Fruit fly (Drosophila melanogaster) whole organism, embryonic: ENCODE measurements around the gene Ent3.

Source experiments
- Aef1 ChIP-seq: fragments of 200-800 bp; sonication (Bioruptor generic); IDR thresholded peaks from 3 replicates; pipeline ENCODE4 v1.3.6; 2022; ENCODE audit warnings: missing biosample characterization, missing genetic modification characterization
- CG10462 ChIP-seq: fragments of 200-800 bp; sonication (Bioruptor generic); optimal IDR thresholded peaks from 2 replicates; lab custom pipeline; 2016; ENCODE audit warnings: missing biosample characterization, missing genetic modification characterization
- CG11247 ChIP-seq: fragments of 200-800 bp; sonication (Bioruptor generic); IDR thresholded peaks from 2 replicates; pipeline ENCODE4 v1.3.6; 2022; ENCODE audit warnings: missing biosample characterization, missing genetic modification characterization
- CG11398 ChIP-seq: fragments of 200-800 bp; sonication (Bioruptor generic); optimal IDR thresholded peaks from 2 replicates; lab custom pipeline; 2016; ENCODE audit warnings: missing biosample characterization, missing genetic modification characterization
- CG11560 ChIP-seq: fragments of 200-800 bp; sonication (Bioruptor generic); IDR thresholded peaks from 3 replicates; pipeline ENCODE4 v1.3.6; 2022; ENCODE audit warnings: missing biosample characterization, missing genetic modification characterization
- CG11695 ChIP-seq: fragments of 200-800 bp; sonication (Bioruptor generic); IDR thresholded peaks from 3 replicates; pipeline ENCODE4 v1.3.6; 2022; ENCODE audit warnings: missing biosample characterization, missing genetic modification characterization
- CG12155 ChIP-seq: fragments of 200-800 bp; sonication (Bioruptor generic); optimal IDR thresholded peaks from 3 replicates; lab custom pipeline; 2016; ENCODE audit warnings: missing biosample characterization, missing genetic modification characterization
- CG1233 ChIP-seq: fragments of 200-800 bp; sonication (Bioruptor generic); optimal IDR thresholded peaks from 4 replicates; lab custom pipeline; 2018; ENCODE audit warnings: missing biosample characterization, mild to moderate bottlenecking, missing genetic modification characterization
- CG15601 ChIP-seq: fragments of 200-800 bp; sonication (Bioruptor generic); optimal IDR thresholded peaks from 3 replicates; lab custom pipeline; 2019; ENCODE audit warnings: missing biosample characterization, mild to moderate bottlenecking, missing genetic modification characterization, moderate library complexity
- CG16813 ChIP-seq: fragments of 200-800 bp; sonication (Bioruptor generic); IDR thresholded peaks from 3 replicates; pipeline ENCODE4 v1.3.6; 2022; ENCODE audit warnings: missing biosample characterization, missing genetic modification characterization; ENCODE audit not compliant: partially characterized antibody
- CG2712 ChIP-seq: fragments of 200-800 bp; optimal IDR thresholded peaks from 3 replicates; lab custom pipeline; 2019; ENCODE audit warnings: missing biosample characterization, mild to moderate bottlenecking, missing genetic modification characterization, moderate library complexity
- CG4360 ChIP-seq: fragments of 200-800 bp; sonication (Bioruptor generic); IDR thresholded peaks from 2 replicates; pipeline ENCODE4 v1.3.6; 2022; ENCODE audit warnings: missing biosample characterization, missing genetic modification characterization
- CG4617 ChIP-seq: fragments of 200-800 bp; sonication (Bioruptor generic); optimal IDR thresholded peaks from 3 replicates; lab custom pipeline; 2016; ENCODE audit warnings: missing biosample characterization, missing genetic modification characterization, borderline replicate concordance
- CG4707 ChIP-seq: fragments of 200-800 bp; sonication (Bioruptor generic); optimal IDR thresholded peaks from 2 replicates; lab custom pipeline; 2018; ENCODE audit warnings: missing biosample characterization, mild to moderate bottlenecking, missing genetic modification characterization, moderate library complexity
- CG4730 ChIP-seq: fragments of 200-800 bp; sonication (Bioruptor generic); IDR thresholded peaks from 2 replicates; pipeline ENCODE4 v1.3.6; 2022; ENCODE audit warnings: missing biosample characterization, missing genetic modification characterization
- CG5245 ChIP-seq: fragments of 200-800 bp; sonication (Bioruptor generic); optimal IDR thresholded peaks from 3 replicates; lab custom pipeline; 2016; ENCODE audit warnings: missing biosample characterization, missing genetic modification characterization
- CG6254 ChIP-seq: fragments of 200-800 bp; sonication (Bioruptor generic); optimal IDR thresholded peaks from 3 replicates; lab custom pipeline; 2017; ENCODE audit warnings: mild to moderate bottlenecking, missing biosample characterization, missing genetic modification reagents, missing genetic modification characterization
- CG7556 ChIP-seq: fragments of 200-800 bp; sonication (Bioruptor generic); optimal IDR thresholded peaks from 2 replicates; lab custom pipeline; 2017; ENCODE audit warnings: missing biosample characterization, mild to moderate bottlenecking, missing genetic modification characterization
- CG8290 ChIP-seq, 3 experiments: fragments of 200-800 bp; sonication (Bioruptor generic); optimal IDR thresholded peaks; 2 replicates each; lab custom pipeline; 2016 to 2019; ENCODE audit warnings: missing biosample characterization in 3 of 3, missing genetic modification characterization in 3 of 3, mild to moderate bottlenecking in 2 of 3, moderate library complexity in 1 of 3
- CG8765 ChIP-seq: fragments of 200-800 bp; sonication (Bioruptor generic); IDR thresholded peaks from 2 replicates; pipeline ENCODE4 v1.3.6; 2022; ENCODE audit warnings: missing biosample characterization, missing genetic modification characterization
- CG9215 ChIP-seq: fragments of 200-800 bp; sonication (Bioruptor generic); IDR thresholded peaks from 2 replicates; pipeline ENCODE4 v1.3.6; 2022; ENCODE audit warnings: missing biosample characterization, missing genetic modification characterization
- D19A ChIP-seq: fragments of 200-800 bp; optimal IDR thresholded peaks from 3 replicates; lab custom pipeline; 2019; ENCODE audit warnings: missing biosample characterization, mild to moderate bottlenecking, missing genetic modification characterization, moderate library complexity
- Dad ChIP-seq: fragments of 200-800 bp; sonication (Bioruptor generic); optimal IDR thresholded peaks from 3 replicates; lab custom pipeline; 2016; ENCODE audit warnings: missing biosample characterization, missing genetic modification characterization
- Dip2 ChIP-seq: fragments of 200-800 bp; sonication (Bioruptor generic); IDR thresholded peaks from 2 replicates; pipeline ENCODE4 v1.3.6; 2022; ENCODE audit warnings: missing biosample characterization, missing genetic modification characterization
- Doc3 ChIP-seq: fragments of 200-800 bp; sonication (Bioruptor generic); IDR thresholded peaks from 3 replicates; pipeline ENCODE4 v1.3.6; 2022; ENCODE audit warnings: missing biosample characterization, missing genetic modification characterization; ENCODE audit not compliant: partially characterized antibody
- E2f2 ChIP-seq: fragments of 200-800 bp; sonication (Bioruptor generic); IDR thresholded peaks from 2 replicates; pipeline ENCODE4 v1.3.6; 2022; ENCODE audit warnings: missing biosample characterization, missing genetic modification characterization
- Fer1 ChIP-seq: fragments of 200-800 bp; sonication (Bioruptor generic); optimal IDR thresholded peaks from 2 replicates; lab custom pipeline; 2017; ENCODE audit warnings: missing biosample characterization, mild to moderate bottlenecking, missing genetic modification characterization
- HLH3B ChIP-seq: fragments of 200-800 bp; sonication (Bioruptor generic); IDR thresholded peaks from 2 replicates; pipeline ENCODE4 v1.3.6; 2022; ENCODE audit warnings: missing biosample characterization, missing genetic modification characterization
- Hmr ChIP-seq: fragments of 200-800 bp; sonication (Bioruptor generic); optimal IDR thresholded peaks from 3 replicates; lab custom pipeline; 2017; ENCODE audit warnings: mild to moderate bottlenecking, missing biosample characterization, missing genetic modification reagents, missing genetic modification characterization
- NfI ChIP-seq: fragments of 200-800 bp; sonication (Bioruptor generic); optimal IDR thresholded peaks from 3 replicates; lab custom pipeline; 2018; ENCODE audit warnings: missing biosample characterization, mild to moderate bottlenecking, missing genetic modification characterization, moderate library complexity
- Oaz ChIP-seq: fragments of 200-800 bp; sonication (Bioruptor generic); IDR thresholded peaks from 2 replicates; pipeline ENCODE4 v1.3.6; 2022; ENCODE audit warnings: missing biosample characterization, missing genetic modification characterization
- Sox102F ChIP-seq: fragments of 200-800 bp; sonication (Bioruptor generic); optimal IDR thresholded peaks from 2 replicates; lab custom pipeline; 2018; ENCODE audit warnings: missing biosample characterization, mild to moderate bottlenecking, missing genetic modification characterization, moderate library complexity
- Xbp1 ChIP-seq: fragments of 200-800 bp; sonication (Bioruptor generic); optimal IDR thresholded peaks from 3 replicates; lab custom pipeline; 2016; ENCODE audit warnings: missing biosample characterization, mild to moderate bottlenecking, missing genetic modification characterization
- ato ChIP-seq: fragments of 200-800 bp; sonication (Bioruptor generic); IDR thresholded peaks from 2 replicates; pipeline ENCODE4 v1.3.6; 2022; ENCODE audit warnings: missing biosample characterization, missing genetic modification characterization; ENCODE audit not compliant: partially characterized antibody
- chif ChIP-seq, 2 experiments: fragments of 200-800 bp; sonication (Bioruptor generic); optimal IDR thresholded peaks; 3 replicates each; lab custom pipeline; 2016; ENCODE audit warnings: missing biosample characterization in 2 of 2, missing genetic modification characterization in 2 of 2
- ci ChIP-seq: fragments of 200-800 bp; sonication (Bioruptor generic); IDR thresholded peaks from 3 replicates; pipeline ENCODE4 v1.3.6; 2022; ENCODE audit warnings: missing biosample characterization, missing genetic modification characterization
- dmrt11E ChIP-seq: fragments of 200-800 bp; sonication (Bioruptor generic); optimal IDR thresholded peaks from 3 replicates; lab custom pipeline; 2018; ENCODE audit warnings: missing biosample characterization, mild to moderate bottlenecking, missing genetic modification characterization, moderate library complexity
- en ChIP-seq: fragments of 200-800 bp; sonication (Bioruptor generic); optimal IDR thresholded peaks from 2 replicates; lab custom pipeline; 2016; ENCODE audit warnings: missing biosample characterization, missing genetic modification characterization
- ewg ChIP-seq: fragments of 200-800 bp; sonication (Bioruptor generic); optimal IDR thresholded peaks from 3 replicates; lab custom pipeline; 2017; ENCODE audit warnings: mild to moderate bottlenecking, missing biosample characterization, missing genetic modification reagents, missing genetic modification characterization
- gce ChIP-seq: fragments of 200-800 bp; sonication (Bioruptor generic); IDR thresholded peaks from 3 replicates; pipeline ENCODE4 v1.3.6; 2022; ENCODE audit warnings: missing biosample characterization, missing genetic modification characterization
- ind ChIP-seq: fragments of 200-800 bp; sonication (Bioruptor generic); optimal IDR thresholded peaks from 3 replicates; lab custom pipeline; 2016; ENCODE audit warnings: missing biosample characterization, missing genetic modification characterization
- jing ChIP-seq: fragments of 200-800 bp; sonication (Bioruptor generic); optimal IDR thresholded peaks from 2 replicates; lab custom pipeline; 2018; ENCODE audit warnings: missing biosample characterization, mild to moderate bottlenecking, missing genetic modification characterization
- lbe ChIP-seq: fragments of 200-800 bp; sonication (Bioruptor generic); optimal IDR thresholded peaks from 2 replicates; lab custom pipeline; 2016; ENCODE audit warnings: missing biosample characterization, mild to moderate bottlenecking, missing genetic modification characterization
- sens-2 ChIP-seq: fragments of 200-800 bp; sonication (Bioruptor generic); IDR thresholded peaks from 2 replicates; pipeline ENCODE4 v1.3.6; 2022; ENCODE audit warnings: missing biosample characterization, missing genetic modification characterization
- sima ChIP-seq: fragments of 200-800 bp; sonication (Bioruptor generic); optimal IDR thresholded peaks from 2 replicates; lab custom pipeline; 2016; ENCODE audit warnings: missing biosample characterization, missing genetic modification characterization
- sna ChIP-seq: fragments of 200-800 bp; sonication (Bioruptor generic); IDR thresholded peaks from 2 replicates; pipeline ENCODE4 v1.3.6; 2022; ENCODE audit warnings: missing biosample characterization, missing genetic modification characterization; ENCODE audit not compliant: partially characterized antibody
- sqz ChIP-seq: fragments of 200-800 bp; sonication (Bioruptor generic); optimal IDR thresholded peaks from 3 replicates; lab custom pipeline; 2018; ENCODE audit warnings: missing biosample characterization, mild to moderate bottlenecking, missing genetic modification characterization
- tio ChIP-seq: fragments of 200-800 bp; sonication (Bioruptor generic); optimal IDR thresholded peaks from 2 replicates; lab custom pipeline; 2017; ENCODE audit warnings: missing biosample characterization, missing genetic modification characterization, inconsistent platforms
- trh ChIP-seq: fragments of 200-800 bp; sonication (Bioruptor generic); optimal IDR thresholded peaks from 2 replicates; lab custom pipeline; 2016; ENCODE audit warnings: missing biosample characterization, missing genetic modification characterization
- tup ChIP-seq: fragments of 200-800 bp; sonication (Bioruptor generic); optimal IDR thresholded peaks from 2 replicates; lab custom pipeline; 2016; ENCODE audit warnings: missing biosample characterization, mild to moderate bottlenecking, missing genetic modification characterization, moderate library complexity

Ent3 gene

DNA sequence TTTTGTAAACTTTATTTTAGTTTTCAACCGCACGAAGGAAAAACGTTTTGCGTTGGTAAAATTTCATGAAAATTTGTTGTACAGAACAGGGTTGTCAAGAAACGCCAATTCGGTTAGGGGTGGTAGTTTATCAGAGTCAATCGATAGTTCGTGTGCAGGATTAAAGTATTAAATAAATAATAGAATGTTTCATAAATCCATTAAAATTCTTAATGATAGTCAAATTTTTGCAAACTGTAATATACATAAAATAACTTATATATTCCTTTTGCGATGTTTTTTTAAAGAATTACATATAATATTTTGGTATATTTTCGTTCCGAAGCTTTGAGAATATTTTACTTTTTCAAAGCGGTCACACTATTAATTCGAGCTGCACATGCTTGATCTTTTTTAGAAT lies 39.5 kb upstream of the Ent3 start, which contains the start of the genes Sf3a2 and CG42588 (continued):
- TF ChIP-seq Sox102F (GFP tag; lab: Kevin White, UChicago): no peak
- peak; percentile 83 for TF ChIP-seq CG16813 (GFP tag; lab: Robert Waterston, UW)
- 0 out of 2 replicates have a peak, but pooled peaks have one; percentile 29 for TF ChIP-seq ato
- no peak for TF ChIP-seq gce (GFP tag; lab: Robert Waterston, UW)
- 0 out of 3 replicates have a peak, but pooled peaks have one; percentile 54 for TF ChIP-seq CG11695
- TF ChIP-seq D19A (tag; lab: Kevin White, UChicago): peak; percentile 36
- peak in 1 of 2 experiments; percentile 9 for TF ChIP-seq chif (GFP tag; optimal IDR thresholded peaks at IDR 0.05; lab: Kevin White, UChicago)
- no peak for TF ChIP-seq CG4730
- no peak for TF ChIP-seq Dip2 (GFP tag; lab: Robert Waterston, UW)
- TF ChIP-seq HLH3B (GFP tag; lab: Robert Waterston, UW): peak; percentile 60; the same call in 1 of the 2 replicates
- TF ChIP-seq CG15601: peak; percentile 77
- peak; percentile 71; the same call in 1 of the 2 replicates for TF ChIP-seq CG9215
- TF ChIP-seq ci (GFP tag; lab: Robert Waterston, UW): no peak
- TF ChIP-seq CG7556: no peak
- no peak for TF ChIP-seq CG1233
- no peak for TF ChIP-seq CG10462 (GFP tag; lab: Kevin White, UChicago)
- TF ChIP-seq CG5245 (GFP tag; lab: Kevin White, UChicago): no peak
- peak; percentile 39 for TF ChIP-seq lbe (GFP tag; lab: Kevin White, UChicago)
- TF ChIP-seq ind (GFP tag; lab: Kevin White, UChicago): peak; percentile 74
- no peak for TF ChIP-seq tio
- no peak for TF ChIP-seq CG6254
- no peak for TF ChIP-seq en
- peak; percentile 68 for TF ChIP-seq CG12155 (GFP tag; lab: Kevin White, UChicago)
- TF ChIP-seq trh (GFP tag; lab: Kevin White, UChicago): no peak
- TF ChIP-seq Fer1 (GFP tag; lab: Kevin White, UChicago): peak; percentile 23
- TF ChIP-seq sima (GFP tag; lab: Kevin White, UChicago): no peak
- no peak for TF ChIP-seq Hmr (GFP tag; lab: Kevin White, UChicago)
- peak; percentile 63 for TF ChIP-seq CG8290 (GFP tag; optimal IDR thresholded peaks at IDR 0.05; lab: Kevin White, UChicago)
- no peak for TF ChIP-seq CG8290 (tag; optimal IDR thresholded peaks at IDR 0.05; lab: Kevin White, UChicago)
- peak; percentile 87 for TF ChIP-seq Doc3
- TF ChIP-seq sens-2 (GFP tag; lab: Robert Waterston, UW): no peak
- peak; percentile 62 for TF ChIP-seq CG4360 (GFP tag; lab: Robert Waterston, UW)
- TF ChIP-seq tup: no peak
- peak; percentile 83 for TF ChIP-seq sna
- no peak for TF ChIP-seq sqz (GFP tag; lab: Kevin White, UChicago)
- TF ChIP-seq CG4707: no peak
- no peak for TF ChIP-seq jing (GFP tag; lab: Kevin White, UChicago)
- TF ChIP-seq Dad (GFP tag; lab: Kevin White, UChicago): peak; percentile 45
- no peak for TF ChIP-seq NfI
- no peak for TF ChIP-seq CG8765 (GFP tag; lab: Robert Waterston, UW)
- peak; percentile 81 for TF ChIP-seq Xbp1 (GFP tag; lab: Kevin White, UChicago)
- no peak for TF ChIP-seq Oaz (GFP tag; lab: Robert Waterston, UW)
- peak; percentile 71 for TF ChIP-seq dmrt11E
- TF ChIP-seq Aef1: peak; percentile 84; the same call in 2 of the 3 replicates
- no peak for TF ChIP-seq ewg
- no peak for TF ChIP-seq CG11398 (GFP tag; lab: Kevin White, UChicago)
- peak; percentile 73 for TF ChIP-seq CG11247
- TF ChIP-seq CG11560 (tag; lab: Robert Waterston, UW): no peak
- peak; percentile 84 for TF ChIP-seq CG2712 (tag; lab: Kevin White, UChicago)
- peak; percentile 66 for TF ChIP-seq E2f2 (GFP tag; lab: Robert Waterston, UW)
- peak; percentile 80 for TF ChIP-seq CG4617 (GFP tag; lab: Kevin White, UChicago)
